Worm (Caenorhabditis elegans) whole organism, late embryonic: Measurements from ENCODE around the gene M162.5.

Source experiments
- C08G9.2 ChIP-seq: sonication (generic microtip); optimal IDR thresholded peaks from 2 replicates; lab custom pipeline; 2016; ENCODE audit warnings: mild to moderate bottlenecking, missing genetic modification characterization, moderate library complexity, missing compliant biosample characterization
- C38D4.7 ChIP-seq: fragments of 200-800 bp; sonication (Bioruptor generic); optimal IDR thresholded peaks from 2 replicates; lab custom pipeline; 2018; ENCODE audit warnings: mild to moderate bottlenecking, missing genetic modification characterization, moderate library complexity, missing compliant biosample characterization
- F13H6.1 ChIP-seq: sonication (generic microtip); optimal IDR thresholded peaks from 2 replicates; lab custom pipeline; 2016; ENCODE audit warnings: missing genetic modification characterization, missing compliant biosample characterization
- K02D7.2 ChIP-seq: sonication (generic microtip); optimal IDR thresholded peaks from 2 replicates; lab custom pipeline; 2017; ENCODE audit warnings: mild to moderate bottlenecking, missing genetic modification characterization, missing compliant biosample characterization
- K09A11.1 ChIP-seq: sonication (generic microtip); optimal IDR thresholded peaks from 2 replicates; lab custom pipeline; 2017; ENCODE audit warnings: antibody characterized with exemption, mild to moderate bottlenecking, missing genetic modification characterization, missing compliant biosample characterization; ENCODE audit not compliant: insufficient read depth
- T23F11.4 ChIP-seq: fragments of 200-800 bp; sonication (Bioruptor generic); optimal IDR thresholded peaks from 2 replicates; lab custom pipeline; 2018; ENCODE audit warnings: mild to moderate bottlenecking, missing genetic modification characterization, missing compliant biosample characterization
- Y22D7AL.16 ChIP-seq: sonication (generic microtip); optimal IDR thresholded peaks from 2 replicates; lab custom pipeline; 2016; ENCODE audit warnings: missing genetic modification characterization, missing compliant biosample characterization
- ceh-14 ChIP-seq: sonication (generic microtip); optimal IDR thresholded peaks from 2 replicates; lab custom pipeline; 2016; ENCODE audit warnings: missing genotype, missing genetic modification characterization, missing compliant biosample characterization
- ceh-18 ChIP-seq: sonication (generic microtip); optimal IDR thresholded peaks from 2 replicates; lab custom pipeline; 2016; ENCODE audit warnings: missing genetic modification characterization, missing compliant biosample characterization
- ceh-19 ChIP-seq: fragments of 200-800 bp; sonication (Bioruptor generic); optimal IDR thresholded peaks from 2 replicates; lab custom pipeline; 2018; ENCODE audit warnings: mild to moderate bottlenecking, missing genetic modification characterization, missing compliant biosample characterization
- ceh-45 ChIP-seq: fragments of 200-800 bp; sonication (Bioruptor generic); IDR thresholded peaks from 2 replicates; pipeline ENCODE4 v1.3.6; 2022; ENCODE audit warnings: missing genetic modification reagents, missing genetic modification characterization, missing compliant biosample characterization
- che-1 ChIP-seq: sonication (generic microtip); optimal IDR thresholded peaks from 2 replicates; lab custom pipeline; 2016; ENCODE audit warnings: mild to moderate bottlenecking, missing genetic modification characterization, missing compliant biosample characterization
- dve-1 ChIP-seq: sonication (generic microtip); optimal IDR thresholded peaks from 2 replicates; lab custom pipeline; 2017; ENCODE audit warnings: antibody characterized with exemption, mild to moderate bottlenecking, missing genetic modification characterization, missing compliant biosample characterization
- ets-4 ChIP-seq: sonication (generic microtip); optimal IDR thresholded peaks from 2 replicates; lab custom pipeline; 2016; ENCODE audit warnings: missing genetic modification characterization, missing compliant biosample characterization
- fax-1 ChIP-seq: sonication (generic microtip); optimal IDR thresholded peaks from 2 replicates; lab custom pipeline; 2016; ENCODE audit warnings: missing genotype, missing genetic modification characterization, missing compliant biosample characterization
- fkh-10 ChIP-seq: fragments of 150-350 bp; optimal IDR thresholded peaks from 2 replicates; lab custom pipeline; 2014; ENCODE audit warnings: missing biosample characterization, missing genetic modification reagents, missing genetic modification characterization
- fkh-6 ChIP-seq: sonication (generic microtip); optimal IDR thresholded peaks from 2 replicates; lab custom pipeline; 2016; ENCODE audit warnings: missing genetic modification characterization, missing compliant biosample characterization
- hlh-13 ChIP-seq: fragments of 200-800 bp; sonication (Bioruptor generic); optimal IDR thresholded peaks from 2 replicates; lab custom pipeline; 2018; ENCODE audit warnings: mild to moderate bottlenecking, missing genetic modification characterization, missing compliant biosample characterization
- hlh-30 ChIP-seq: sonication (generic microtip); optimal IDR thresholded peaks from 2 replicates; lab custom pipeline; 2017; ENCODE audit warnings: antibody characterized with exemption, missing genetic modification characterization, missing compliant biosample characterization; ENCODE audit not compliant: insufficient read depth
- hlh-8 ChIP-seq: sonication (generic microtip); optimal IDR thresholded peaks from 2 replicates; lab custom pipeline; 2016; ENCODE audit warnings: missing genotype, missing genetic modification characterization, missing compliant biosample characterization
- lim-6 ChIP-seq: sonication (generic microtip); optimal IDR thresholded peaks from 2 replicates; lab custom pipeline; 2016; ENCODE audit warnings: missing genetic modification characterization, missing compliant biosample characterization
- lin-11 ChIP-seq: fragments of 200-800 bp; sonication (Bioruptor generic); optimal IDR thresholded peaks from 2 replicates; lab custom pipeline; 2018; ENCODE audit warnings: mild to moderate bottlenecking, missing genetic modification characterization, missing compliant biosample characterization
- madf-2 ChIP-seq: sonication (generic microtip); optimal IDR thresholded peaks from 2 replicates; lab custom pipeline; 2017; ENCODE audit warnings: missing genetic modification characterization, missing compliant biosample characterization
- nfya-1 ChIP-seq: sonication (generic microtip); optimal IDR thresholded peaks from 2 replicates; lab custom pipeline; 2017; ENCODE audit warnings: missing genetic modification characterization, mild to moderate bottlenecking, missing compliant biosample characterization, antibody characterized with exemption, moderate library complexity
- nhr-11 ChIP-seq: fragments of 150-350 bp; optimal IDR thresholded peaks from 2 replicates; lab custom pipeline; 2014; ENCODE audit warnings: missing biosample characterization, missing genetic modification characterization
- odd-2 ChIP-seq: sonication (generic microtip); optimal IDR thresholded peaks from 2 replicates; lab custom pipeline; 2017; ENCODE audit warnings: antibody characterized with exemption, mild to moderate bottlenecking, missing genetic modification characterization, missing compliant biosample characterization
- pat-9 ChIP-seq: fragments of 200-800 bp; sonication (Bioruptor generic); optimal IDR thresholded peaks from 2 replicates; lab custom pipeline; 2018; ENCODE audit warnings: mild to moderate bottlenecking, missing genetic modification characterization, moderate library complexity, missing compliant biosample characterization
- pax-1 ChIP-seq: fragments of 150-350 bp; optimal IDR thresholded peaks from 2 replicates; lab custom pipeline; 2014; ENCODE audit warnings: missing biosample characterization, missing genetic modification characterization
- pha-2 ChIP-seq: sonication (generic microtip); optimal IDR thresholded peaks from 2 replicates; lab custom pipeline; 2017; ENCODE audit warnings: mild to moderate bottlenecking, missing genetic modification characterization, missing compliant biosample characterization
- pha-4 ChIP-seq: fragments of 150-350 bp; optimal IDR thresholded peaks from 2 replicates; lab custom pipeline; 2018; ENCODE audit warnings: missing biosample characterization, missing genetic modification reagents, missing genetic modification characterization
- pqm-1 ChIP-seq: sonication (generic microtip); optimal IDR thresholded peaks from 2 replicates; lab custom pipeline; 2016; ENCODE audit warnings: missing genetic modification characterization, missing compliant biosample characterization
- ref-2 ChIP-seq: sonication (generic microtip); optimal IDR thresholded peaks from 2 replicates; lab custom pipeline; 2016; ENCODE audit warnings: missing genetic modification characterization, missing compliant biosample characterization
- rnt-1 ChIP-seq: sonication (generic microtip); optimal IDR thresholded peaks from 2 replicates; lab custom pipeline; 2016; ENCODE audit warnings: missing genetic modification characterization, missing compliant biosample characterization
- sdc-2 ChIP-seq: sonication (generic microtip); optimal IDR thresholded peaks from 2 replicates; lab custom pipeline; 2016; ENCODE audit warnings: missing genotype, missing genetic modification characterization, missing compliant biosample characterization
- sox-2 ChIP-seq: fragments of 200-800 bp; sonication (Bioruptor generic); IDR thresholded peaks from 2 replicates; pipeline ENCODE4 v1.3.6; 2022; ENCODE audit warnings: missing genetic modification reagents, missing genetic modification characterization, missing compliant biosample characterization
- sox-4 ChIP-seq: sonication (generic microtip); optimal IDR thresholded peaks from 2 replicates; lab custom pipeline; 2017; ENCODE audit warnings: mild to moderate bottlenecking, missing genetic modification characterization, inconsistent platforms, missing compliant biosample characterization
- syd-9 ChIP-seq: sonication (generic microtip); optimal IDR thresholded peaks from 2 replicates; lab custom pipeline; 2016; ENCODE audit warnings: mild to moderate bottlenecking, missing genetic modification characterization, moderate library complexity, missing compliant biosample characterization
- tbx-2 ChIP-seq: sonication (generic microtip); optimal IDR thresholded peaks from 2 replicates; lab custom pipeline; 2016; ENCODE audit warnings: missing genetic modification characterization, missing compliant biosample characterization
- tbx-7 ChIP-seq: sonication (generic microtip); optimal IDR thresholded peaks from 2 replicates; lab custom pipeline; 2016; ENCODE audit warnings: missing genotype, missing genetic modification characterization, missing compliant biosample characterization
- unc-42 ChIP-seq: sonication (generic microtip); optimal IDR thresholded peaks from 2 replicates; lab custom pipeline; 2016; ENCODE audit warnings: missing genotype, missing genetic modification characterization, missing compliant biosample characterization
- zip-5 ChIP-seq: sonication (generic microtip); optimal IDR thresholded peaks from 2 replicates; lab custom pipeline; 2016; ENCODE audit warnings: missing genetic modification characterization, missing compliant biosample characterization
- ztf-16 ChIP-seq: sonication (generic microtip); optimal IDR thresholded peaks from 2 replicates; lab custom pipeline; 2017; ENCODE audit warnings: missing genetic modification characterization, missing compliant biosample characterization

The M162.5 gene

DNA sequence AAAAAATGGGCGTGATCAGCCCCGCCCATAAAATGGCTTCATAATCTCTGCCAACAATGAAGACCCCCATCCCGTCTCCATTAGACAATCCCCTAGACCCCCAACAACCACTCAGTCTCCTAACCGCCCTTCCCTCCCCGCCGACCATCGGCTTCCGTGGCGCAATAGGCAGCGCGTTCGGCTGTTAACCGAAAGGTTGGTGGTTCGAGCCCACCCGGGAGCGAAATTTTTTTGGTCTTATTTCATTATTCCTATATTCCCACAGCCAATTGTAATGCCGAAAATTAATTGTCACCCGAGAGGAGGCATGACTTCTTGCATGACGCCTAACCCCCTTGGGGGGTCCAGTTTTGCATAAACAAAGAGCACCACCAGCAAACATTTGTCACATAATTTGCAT lies 38.0 kb upstream of the M162.5 start (continued):
- TF ChIP-seq pqm-1 (tag; lab: Kevin White, UChicago) = no peak
- no peak for TF ChIP-seq syd-9 (tag; lab: Kevin White, UChicago)
- TF ChIP-seq fkh-6 (tag; lab: Kevin White, UChicago) = peak; percentile 19
- TF ChIP-seq ceh-45 (GFP tag; lab: Robert Waterston, UW) = peak; percentile 76; the same call in 1 of the 2 replicates
- TF ChIP-seq pha-2 = peak; percentile 87
- TF ChIP-seq sox-2 (GFP tag; lab: Robert Waterston, UW) = peak; percentile 51
- TF ChIP-seq fkh-10 (GFP tag; lab: Kevin White, UChicago) = no peak
- peak; percentile 22 for TF ChIP-seq ceh-14 (tag; lab: Kevin White, UChicago)
- TF ChIP-seq hlh-13 = no peak
- peak; percentile 47 for TF ChIP-seq Y22D7AL.16 (tag; lab: Kevin White, UChicago)
- TF ChIP-seq C38D4.7 (GFP tag; lab: Kevin White, UChicago) = peak; percentile 51
- TF ChIP-seq zip-5 (tag; lab: Kevin White, UChicago) = peak; percentile 5
- no peak for TF ChIP-seq tbx-7 (tag; lab: Kevin White, UChicago)
- peak; percentile 16 for TF ChIP-seq ztf-16 (tag; lab: Kevin White, UChicago)
- TF ChIP-seq F13H6.1 (tag; lab: Kevin White, UChicago) = no peak
- TF ChIP-seq hlh-30 (tag; lab: Kevin White, UChicago) = no peak

ce11 chrV:19724589-19724988 lies 36.3 kb upstream of the M162.5 start:
- no peak for TF ChIP-seq pqm-1 (tag; lab: Kevin White, UChicago)
- TF ChIP-seq fkh-10 (GFP tag; lab: Kevin White, UChicago) = no peak
- no peak for TF ChIP-seq fax-1 (tag; lab: Kevin White, UChicago)
- no peak for TF ChIP-seq Y22D7AL.16 (tag; lab: Kevin White, UChicago)
- no peak for TF ChIP-seq pat-9 (tag; lab: Kevin White, UChicago)
- no peak for TF ChIP-seq lim-6 (tag; lab: Kevin White, UChicago)

ce11 chrV:19727990-19728389 lies 32.9 kb upstream of the M162.5 start:
- TF ChIP-seq sox-2 (GFP tag; lab: Robert Waterston, UW) (no peak), ets-4 (tag; lab: Kevin White, UChicago) (no peak)

DNA sequence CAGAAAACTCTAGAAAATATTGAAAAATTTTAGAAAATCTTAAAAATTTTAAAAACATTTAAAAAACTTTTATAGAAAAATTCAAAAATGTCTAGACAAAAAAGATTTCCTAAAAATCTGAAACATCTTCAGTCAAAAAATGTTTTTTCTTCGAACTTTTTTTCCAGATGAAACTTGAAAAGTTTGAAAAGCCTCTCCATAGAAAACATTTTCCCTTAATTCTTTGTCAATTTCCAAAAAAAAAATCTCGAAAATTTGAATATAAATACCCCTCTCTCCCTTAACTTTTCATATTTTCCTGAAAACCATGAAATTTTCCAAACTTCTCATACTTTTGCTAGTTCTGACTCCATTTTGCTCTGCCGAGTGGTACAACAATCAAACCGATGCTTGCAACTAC lies 32.1 kb upstream of the M162.5 start, which contains the start of gene Y116F11A.3:
Gene Y116F11A.3, plus strand, starts transcription at position 301 of the 400 bp plus-strand sequence.
- TF ChIP-seq hlh-8 (tag; lab: Kevin White, UChicago) (no peak), nhr-11 (tag; lab: Kevin White, UChicago) (no peak), Y22D7AL.16 (tag; lab: Kevin White, UChicago) (no peak), pha-2 (no peak), K09A11.1 (tag; lab: Kevin White, UChicago) (no peak), ref-2 (tag; lab: Kevin White, UChicago) (no peak), pha-4 (tag; lab: Kevin White, UChicago) (no peak), odd-2 (no peak), syd-9 (tag; lab: Kevin White, UChicago) (no peak), pax-1 (tag; lab: Kevin White, UChicago) (no peak)
- TF ChIP-seq, all 69 proteins: peak for 0

DNA sequence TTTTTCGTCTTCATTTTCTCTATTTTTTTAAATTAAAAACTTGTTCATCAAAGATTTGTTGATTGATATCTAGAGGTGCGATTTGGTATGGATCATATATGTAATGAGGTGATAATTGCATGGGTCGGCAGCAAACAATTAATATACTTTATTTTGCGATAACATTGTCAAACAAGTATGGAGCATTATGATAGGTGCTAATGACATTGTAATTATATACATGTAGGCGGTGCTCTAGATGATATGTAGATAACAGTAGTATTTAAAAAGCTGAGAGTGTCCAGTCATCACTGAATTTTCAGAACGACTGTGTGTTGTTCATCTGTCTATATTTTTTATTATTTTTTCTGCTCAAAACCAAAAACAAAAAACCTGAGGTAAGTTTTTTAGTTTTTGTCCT lies 30.6 kb upstream of the M162.5 start, which contains the start of gene Y116F11A.1:
Gene Y116F11A.1, plus strand, starts transcription at position 301 of the 400 bp plus-strand sequence.
- TF ChIP-seq dve-1 (tag; lab: Kevin White, UChicago) = no peak
- TF ChIP-seq T23F11.4 = no peak
- no peak for TF ChIP-seq sox-2 (GFP tag; lab: Robert Waterston, UW)
- no peak for TF ChIP-seq sdc-2 (tag; lab: Kevin White, UChicago)
- TF ChIP-seq pat-9 (tag; lab: Kevin White, UChicago) = no peak
- TF ChIP-seq che-1 (tag; lab: Kevin White, UChicago) = no peak
- no peak for TF ChIP-seq unc-42 (tag; lab: Kevin White, UChicago)
- TF ChIP-seq nfya-1 (tag; lab: Kevin White, UChicago) = no peak
- TF ChIP-seq ceh-18 (tag; lab: Kevin White, UChicago) = no peak
- TF ChIP-seq K02D7.2 (tag; lab: Kevin White, UChicago) = no peak
- no peak for TF ChIP-seq fax-1 (tag; lab: Kevin White, UChicago)
- no peak for TF ChIP-seq tbx-2 (tag; lab: Kevin White, UChicago)
- TF ChIP-seq madf-2 (tag; lab: Kevin White, UChicago) = no peak
- no peak for TF ChIP-seq ceh-19
- no peak for TF ChIP-seq lin-11 (tag; lab: Kevin White, UChicago)
- TF ChIP-seq sox-4 = no peak
- TF ChIP-seq C08G9.2 (tag; lab: Kevin White, UChicago) = no peak
- no peak for TF ChIP-seq rnt-1 (tag; lab: Kevin White, UChicago)
